Worm (Caenorhabditis elegans) whole organism, L4 larva: ENCODE results near the gene srw-85.

Experiments
- F44E2.7 ChIP-seq: fragments of 200-800 bp; sonication (Bioruptor generic); IDR thresholded peaks from 2 replicates; pipeline ENCODE4 v2.1.2; 2022; ENCODE audit warnings: missing genetic modification characterization, missing compliant biosample characterization
- F49E8.2 ChIP-seq: sonication (generic microtip); optimal IDR thresholded peaks from 2 replicates; lab custom pipeline; 2016; ENCODE audit warnings: missing compliant biosample characterization, mild to moderate bottlenecking, missing genetic modification characterization, borderline replicate concordance
- T20F7.1 ChIP-seq: fragments of 200-800 bp; sonication (Bioruptor generic); optimal IDR thresholded peaks from 2 replicates; lab custom pipeline; 2018; ENCODE audit warnings: mild to moderate bottlenecking, missing genetic modification characterization, missing compliant biosample characterization
- T26A8.4 ChIP-seq: fragments of 200-800 bp; sonication (Bioruptor generic); IDR thresholded peaks from 2 replicates; pipeline ENCODE4 v1.3.6; 2022; ENCODE audit warnings: missing genetic modification characterization, missing compliant biosample characterization
- Y48G9A.11 ChIP-seq: fragments of 200-800 bp; sonication (Bioruptor generic); IDR thresholded peaks from 2 replicates; pipeline ENCODE4 v1.3.6; 2022; ENCODE audit warnings: missing genetic modification reagents, missing genetic modification characterization, missing compliant biosample characterization
- Y5F2A.4 ChIP-seq: fragments of 200-800 bp; sonication (Bioruptor generic); optimal IDR thresholded peaks from 2 replicates; lab custom pipeline; 2018; ENCODE audit warnings: mild to moderate bottlenecking, missing genetic modification characterization, missing compliant biosample characterization
- ZK337.2 ChIP-seq: fragments of 200-800 bp; sonication (Bioruptor generic); IDR thresholded peaks from 2 replicates; pipeline ENCODE4 v1.3.6; 2022; ENCODE audit warnings: missing genetic modification reagents, missing genetic modification characterization, missing compliant biosample characterization
- ZK546.5 ChIP-seq, 2 experiments: sonication (generic microtip); optimal IDR thresholded peaks; 2 replicates each; lab custom pipeline; 2017; ENCODE audit warnings: missing biosample characterization in 2 of 2, missing genetic modification characterization in 2 of 2
- ama-1 ChIP-seq: fragments of 150-350 bp; optimal IDR thresholded peaks from 2 replicates; lab custom pipeline; 2014; ENCODE audit warnings: inconsistent platforms, mixed read lengths
- attf-4 ChIP-seq: sonication (generic microtip); optimal IDR thresholded peaks from 3 replicates; lab custom pipeline; 2017; ENCODE audit warnings: missing biosample characterization, missing genetic modification characterization
- ceh-32 ChIP-seq: sonication (generic microtip); optimal IDR thresholded peaks from 2 replicates; lab custom pipeline; 2016; ENCODE audit warnings: mild to moderate bottlenecking, missing genetic modification characterization, missing compliant biosample characterization; ENCODE audit not compliant: poor library complexity
- daf-16 ChIP-seq, 3 experiments: sonication (generic microtip); optimal IDR thresholded peaks; 2 replicates each; lab custom pipeline; 2016 to 2017; ENCODE audit warnings: missing genetic modification characterization in 3 of 3, missing genetic modification reagents in 3 of 3, mild to moderate bottlenecking in 2 of 3, missing compliant biosample characterization in 2 of 3, missing biosample characterization in 1 of 3, moderate library complexity in 1 of 3
- daf-8 ChIP-seq: fragments of 200-800 bp; sonication (Bioruptor generic); IDR thresholded peaks from 2 replicates; pipeline ENCODE4 v1.3.6; 2022; ENCODE audit warnings: missing genetic modification characterization, missing compliant biosample characterization
- dmd-8 ChIP-seq: fragments of 200-800 bp; sonication (Bioruptor generic); IDR thresholded peaks from 2 replicates; pipeline ENCODE4 v1.3.6; 2022; ENCODE audit warnings: missing genetic modification characterization, missing compliant biosample characterization
- dmd-9 ChIP-seq: fragments of 200-800 bp; sonication (Bioruptor generic); IDR thresholded peaks from 2 replicates; pipeline ENCODE4 v1.3.6; 2022; ENCODE audit warnings: missing genetic modification reagents, missing genetic modification characterization, missing compliant biosample characterization
- duxl-1 ChIP-seq: sonication (generic microtip); optimal IDR thresholded peaks from 2 replicates; lab custom pipeline; 2016; ENCODE audit warnings: mild to moderate bottlenecking, missing genetic modification characterization, moderate library complexity, missing compliant biosample characterization; ENCODE audit not compliant: poor library complexity
- dve-1 ChIP-seq: sonication (generic microtip); optimal IDR thresholded peaks from 2 replicates; lab custom pipeline; 2017; ENCODE audit warnings: antibody characterized with exemption, mild to moderate bottlenecking, missing genetic modification characterization, missing compliant biosample characterization; ENCODE audit not compliant: insufficient read depth
- egl-43 ChIP-seq: fragments of 200-800 bp; sonication (Bioruptor generic); IDR thresholded peaks from 2 replicates; pipeline ENCODE4 v1.3.6; 2022; ENCODE audit warnings: missing genetic modification reagents, missing genetic modification characterization, missing compliant biosample characterization
- fkh-10 ChIP-seq: fragments of 150-350 bp; optimal IDR thresholded peaks from 2 replicates; lab custom pipeline; 2014; ENCODE audit warnings: missing biosample characterization, missing genetic modification reagents, missing genetic modification characterization
- gei-8 ChIP-seq: fragments of 200-800 bp; sonication (Bioruptor generic); optimal IDR thresholded peaks from 2 replicates; lab custom pipeline; 2018; ENCODE audit warnings: mild to moderate bottlenecking, missing genetic modification characterization, missing compliant biosample characterization
- hif-1 ChIP-seq, 2 experiments: sonication (generic microtip); optimal IDR thresholded peaks; 2 replicates each; lab custom pipeline; 2016 to 2017; ENCODE audit warnings: missing compliant biosample characterization in 2 of 2, missing genetic modification characterization in 2 of 2, missing genetic modification reagents in 2 of 2, missing genotype in 2 of 2, mild to moderate bottlenecking in 1 of 2
- hlh-11 ChIP-seq: fragments of 200-800 bp; sonication (Bioruptor generic); optimal IDR thresholded peaks from 2 replicates; lab custom pipeline; 2018; ENCODE audit warnings: mild to moderate bottlenecking, missing genetic modification characterization, missing compliant biosample characterization
- lsy-2 ChIP-seq, 2 experiments: fragments of 150-350 bp in 1 of 2; sonication (generic microtip) in 1 of 2; optimal IDR thresholded peaks; 2 replicates each; lab custom pipeline; 2014 to 2017; ENCODE audit warnings: missing biosample characterization in 2 of 2, missing genetic modification characterization in 2 of 2
- madf-5 ChIP-seq, 2 experiments: fragments of 200-800 bp; sonication (Bioruptor generic); IDR thresholded peaks; 2 replicates each; pipeline ENCODE4 v1.3.6; 2022; ENCODE audit warnings: missing compliant biosample characterization in 2 of 2, missing genetic modification characterization in 2 of 2
- madf-9 ChIP-seq: fragments of 200-800 bp; sonication (Bioruptor generic); conservative IDR thresholded peaks from 2 replicates; pipeline ENCODE4 v1.3.6; 2022; ENCODE audit warnings: missing genetic modification reagents, missing genetic modification characterization, missing compliant biosample characterization
- mdt-29 ChIP-seq: fragments of 200-800 bp; sonication (Bioruptor generic); IDR thresholded peaks from 2 replicates; pipeline ENCODE4 v1.3.6; 2022; ENCODE audit warnings: missing genetic modification reagents, missing genetic modification characterization, missing compliant biosample characterization
- mep-1 ChIP-seq: fragments of 150-350 bp; sonication (generic microtip); optimal IDR thresholded peaks from 3 replicates; lab custom pipeline; 2014; ENCODE audit warnings: missing biosample characterization, missing genetic modification characterization
- mxl-3 ChIP-seq: fragments of 200-800 bp; sonication (Bioruptor generic); optimal IDR thresholded peaks from 2 replicates; lab custom pipeline; 2018; ENCODE audit warnings: mild to moderate bottlenecking, missing genetic modification characterization, missing compliant biosample characterization
- nhr-11 ChIP-seq: fragments of 150-350 bp; optimal IDR thresholded peaks from 2 replicates; lab custom pipeline; 2014; ENCODE audit warnings: missing biosample characterization, missing genetic modification characterization
- nhr-25 ChIP-seq: sonication (generic microtip); optimal IDR thresholded peaks from 2 replicates; lab custom pipeline; 2017; ENCODE audit warnings: missing genetic modification characterization, mild to moderate bottlenecking, missing compliant biosample characterization, antibody characterized with exemption, moderate library complexity, borderline replicate concordance; ENCODE audit not compliant: insufficient read depth
- nhr-28 ChIP-seq: fragments of 150-350 bp; optimal IDR thresholded peaks from 2 replicates; lab custom pipeline; 2014; ENCODE audit warnings: missing biosample characterization, missing genetic modification characterization
- nhr-42 ChIP-seq: fragments of 200-800 bp; sonication (Bioruptor generic); IDR thresholded peaks from 2 replicates; pipeline ENCODE4 v1.3.6; 2022; ENCODE audit warnings: missing genetic modification characterization, missing compliant biosample characterization
- nhr-76 ChIP-seq: fragments of 150-350 bp; optimal IDR thresholded peaks from 2 replicates; lab custom pipeline; 2014; ENCODE audit warnings: missing biosample characterization, missing genetic modification characterization
- nhr-77 ChIP-seq: fragments of 150-350 bp; optimal IDR thresholded peaks from 2 replicates; lab custom pipeline; 2014; ENCODE audit warnings: missing biosample characterization, missing genetic modification characterization
- pha-4 ChIP-seq, 2 experiments: fragments of 150-350 bp in 1 of 2; fragments of 200-800 bp in 1 of 2; sonication (Bioruptor generic) in 1 of 2; IDR thresholded peaks in 1 of 2; optimal IDR thresholded peaks in 1 of 2; 2 replicates each; pipeline versions ENCODE4 v1.3.6 to Lab custom; 2014 to 2022; ENCODE audit warnings: missing genetic modification characterization in 2 of 2, missing genetic modification reagents in 2 of 2, missing biosample characterization in 1 of 2, missing compliant biosample characterization in 1 of 2
- php-3 ChIP-seq: fragments of 200-800 bp; sonication (Bioruptor generic); IDR thresholded peaks from 2 replicates; pipeline ENCODE4 v1.3.6; 2022; ENCODE audit warnings: missing genetic modification reagents, missing genetic modification characterization, missing compliant biosample characterization
- pqm-1 ChIP-seq: sonication (generic microtip); optimal IDR thresholded peaks from 2 replicates; lab custom pipeline; 2017; ENCODE audit warnings: missing biosample characterization, missing genetic modification characterization
- set-16 ChIP-seq: fragments of 200-800 bp; sonication (Bioruptor generic); IDR thresholded peaks from 2 replicates; pipeline ENCODE4 v1.3.6; 2022; ENCODE audit warnings: missing genetic modification reagents, missing genetic modification characterization, missing compliant biosample characterization
- skn-1 ChIP-seq: fragments of 150-350 bp; optimal IDR thresholded peaks from 2 replicates; lab custom pipeline; 2014; ENCODE audit warnings: missing biosample characterization, missing genetic modification characterization
- snpc-1.2 ChIP-seq: fragments of 200-800 bp; sonication (Bioruptor generic); IDR thresholded peaks from 2 replicates; pipeline ENCODE4 v1.3.6; 2022; ENCODE audit warnings: missing genetic modification reagents, missing genetic modification characterization, missing compliant biosample characterization
- snpc-4 ChIP-seq: fragments of 150-350 bp; optimal IDR thresholded peaks from 2 replicates; lab custom pipeline; 2014; ENCODE audit warnings: missing biosample characterization, missing genetic modification characterization
- spr-1 ChIP-seq: sonication (generic microtip); optimal IDR thresholded peaks from 2 replicates; lab custom pipeline; 2016; ENCODE audit warnings: mild to moderate bottlenecking, missing genetic modification characterization, missing compliant biosample characterization
- unc-130 ChIP-seq: sonication (generic microtip); optimal IDR thresholded peaks from 2 replicates; lab custom pipeline; 2016; ENCODE audit warnings: missing genetic modification reagents, missing genetic modification characterization, missing compliant biosample characterization
- unc-39 ChIP-seq: sonication (generic microtip); optimal IDR thresholded peaks from 2 replicates; lab custom pipeline; 2017; ENCODE audit warnings: missing biosample characterization, missing genetic modification characterization
- unc-62 ChIP-seq, 3 experiments: fragments of 150-350 bp in 1 of 3; sonication (generic microtip); optimal IDR thresholded peaks in 2 of 3; peaks in 1 of 3; 1 replicate in 1 of 3; 2 replicates in 2 of 3; lab custom pipeline; 2014 to 2017; ENCODE audit warnings: missing biosample characterization in 3 of 3, missing genetic modification characterization in 3 of 3, missing genetic modification reagents in 3 of 3, missing genotype in 1 of 3
- zip-2 ChIP-seq: fragments of 150-350 bp; optimal IDR thresholded peaks from 2 replicates; lab custom pipeline; 2014; ENCODE audit warnings: missing biosample characterization, missing genetic modification characterization

The srw-85 gene

ce11 chrV:19402855-19403254 lies 28.1 kb downstream of the srw-85 start, which contains the start of gene C25F9.12:
Gene C25F9.12 (minus strand): TSS chrV:19402955.
- TF ChIP-seq T26A8.4 (GFP tag; lab: Robert Waterston, UW) (no peak), spr-1 (tag; lab: Kevin White, UChicago) (no peak), gei-8 (no peak), hif-1 (tag; optimal IDR thresholded peaks at IDR 0.05; lab: Kevin White, UChicago) (no peak), dmd-9 (GFP tag; lab: Robert Waterston, UW) (no peak), egl-43 (GFP tag; lab: Robert Waterston, UW) (no peak), daf-8 (GFP tag; lab: Robert Waterston, UW) (no peak), mxl-3 (GFP tag; lab: Kevin White, UChicago) (no peak), nhr-11 (tag; lab: Kevin White, UChicago) (no peak), Y48G9A.11 (GFP tag; lab: Robert Waterston, UW) (no peak), dmd-8 (GFP tag; lab: Robert Waterston, UW) (no peak), unc-130 (no peak), zip-2 (tag; lab: Kevin White, UChicago) (no peak), snpc-4 (tag; lab: Kevin White, UChicago) (no peak)

- TF ChIP-seq mep-1 (tag; lab: Kevin White, UChicago): no peak
- TF ChIP-seq zip-2 (tag; lab: Kevin White, UChicago): peak; percentile 50
- TF ChIP-seq madf-5 (GFP tag; IDR thresholded peaks at IDR 0.05; lab: Robert Waterston, UW): no peak
- no peak for TF ChIP-seq snpc-1.2
- TF ChIP-seq skn-1 (tag; lab: Kevin White, UChicago): no peak
- no peak for TF ChIP-seq set-16 (GFP tag; lab: Robert Waterston, UW)
- TF ChIP-seq hlh-11 (tag; lab: Kevin White, UChicago): peak; percentile 28
- TF ChIP-seq nhr-77 (tag; lab: Kevin White, UChicago): no peak
- TF ChIP-seq php-3 (GFP tag; lab: Robert Waterston, UW): peak; percentile 97
- no peak for TF ChIP-seq T26A8.4 (GFP tag; lab: Robert Waterston, UW)
- TF ChIP-seq daf-8 (GFP tag; lab: Robert Waterston, UW): no peak
- no peak for TF ChIP-seq nhr-42 (GFP tag; lab: Robert Waterston, UW)
- no peak for TF ChIP-seq unc-39 (tag; lab: Kevin White, UChicago)
- TF ChIP-seq pha-4 (GFP tag; IDR thresholded peaks at IDR 0.05; lab: Robert Waterston, UW): no peak
- no peak for TF ChIP-seq pha-4 (tag; optimal IDR thresholded peaks at IDR 0.05; lab: Kevin White, UChicago)
- TF ChIP-seq snpc-4 (tag; lab: Kevin White, UChicago): no peak
- no peak for TF ChIP-seq nhr-11 (tag; lab: Kevin White, UChicago)
- no peak for TF ChIP-seq F49E8.2 (tag; lab: Kevin White, UChicago)
- peak; percentile 23 for TF ChIP-seq pqm-1
- TF ChIP-seq nhr-28 (tag; lab: Kevin White, UChicago): peak; percentile 5
- no peak for TF ChIP-seq ama-1 (lab: Kevin White, UChicago)
- TF ChIP-seq mdt-29 (GFP tag; lab: Robert Waterston, UW): no peak
- no peak for TF ChIP-seq F44E2.7 (GFP tag; lab: Robert Waterston, UW)
- no peak for TF ChIP-seq ZK546.5 (tag; optimal IDR thresholded peaks at IDR 0.05; lab: Kevin White, UChicago)
- TF ChIP-seq unc-62 (GFP tag; optimal IDR thresholded peaks at IDR 0.05 in 1 of 2; lab: Kevin White, UChicago): no peak
- no peak for TF ChIP-seq unc-62 (tag; optimal IDR thresholded peaks at IDR 0.05; lab: Kevin White, UChicago)
- TF ChIP-seq duxl-1: no peak
- no peak for TF ChIP-seq Y48G9A.11 (GFP tag; lab: Robert Waterston, UW)
- TF ChIP-seq ceh-32 (tag; lab: Kevin White, UChicago): no peak
- TF ChIP-seq daf-16 (GFP tag; optimal IDR thresholded peaks at IDR 0.05; lab: Kevin White, UChicago): no peak
- TF ChIP-seq daf-16 (tag; optimal IDR thresholded peaks at IDR 0.05; lab: Kevin White, UChicago): peak; percentile 79
- TF ChIP-seq gei-8: no peak
- TF ChIP-seq Y5F2A.4: no peak
- no peak for TF ChIP-seq lsy-2 (tag; optimal IDR thresholded peaks at IDR 0.05; lab: Kevin White, UChicago)
- TF ChIP-seq nhr-25: no peak
- TF ChIP-seq fkh-10: no peak
- TF ChIP-seq madf-9 (GFP tag; lab: Robert Waterston, UW): no peak
- TF ChIP-seq dve-1: peak; percentile 48
- TF ChIP-seq T20F7.1 (GFP tag; lab: Kevin White, UChicago): no peak
- no peak for TF ChIP-seq ZK337.2
- no peak for TF ChIP-seq attf-4 (tag; lab: Kevin White, UChicago)
- TF ChIP-seq hif-1 (tag; optimal IDR thresholded peaks at IDR 0.05; lab: Kevin White, UChicago): no peak
- TF ChIP-seq nhr-76 (tag; lab: Kevin White, UChicago): no peak
- no peak for TF ChIP-seq spr-1 (tag; lab: Kevin White, UChicago)
- TF ChIP-seq mxl-3 (GFP tag; lab: Kevin White, UChicago): no peak
Observed at ce11 chrV:19401429-19401828, 29.5 kb downstream of the srw-85 start.
